Worm (Caenorhabditis elegans) whole organism, L4 larva: ENCODE results near the gene aff-1.

ENCODE experiments used
- D1046.2 ChIP-seq: fragments of 200-800 bp; sonication (Bioruptor generic); IDR thresholded peaks from 2 replicates; pipeline ENCODE4 v1.3.6; 2022; ENCODE audit warnings: missing genetic modification characterization, missing compliant biosample characterization
- F26F4.8 ChIP-seq: fragments of 200-800 bp; sonication (Bioruptor generic); conservative IDR thresholded peaks from 2 replicates; pipeline ENCODE4 v1.3.6; 2022; ENCODE audit warnings: missing genetic modification characterization, missing compliant biosample characterization
- F44E2.7 ChIP-seq: fragments of 200-800 bp; sonication (Bioruptor generic); IDR thresholded peaks from 2 replicates; pipeline ENCODE4 v2.1.2; 2022; ENCODE audit warnings: missing genetic modification characterization, missing compliant biosample characterization
- F49E8.2 ChIP-seq: sonication (generic microtip); optimal IDR thresholded peaks from 2 replicates; lab custom pipeline; 2016; ENCODE audit warnings: missing compliant biosample characterization, mild to moderate bottlenecking, missing genetic modification characterization, borderline replicate concordance
- Y75B8A.6 ChIP-seq: fragments of 200-800 bp; sonication (Bioruptor generic); IDR thresholded peaks from 2 replicates; pipeline ENCODE4 v1.3.6; 2022; ENCODE audit warnings: missing genetic modification reagents, missing genetic modification characterization, missing compliant biosample characterization
- ZK337.2 ChIP-seq: fragments of 200-800 bp; sonication (Bioruptor generic); IDR thresholded peaks from 2 replicates; pipeline ENCODE4 v1.3.6; 2022; ENCODE audit warnings: missing genetic modification reagents, missing genetic modification characterization, missing compliant biosample characterization
- aha-1 ChIP-seq: fragments of 150-350 bp; peaks from one replicate; lab custom pipeline; 2014; ENCODE audit warnings: missing biosample characterization, missing genetic modification characterization
- aly-2 ChIP-seq: sonication (generic microtip); optimal IDR thresholded peaks from 2 replicates; lab custom pipeline; 2018; ENCODE audit warnings: missing biosample characterization, missing genetic modification characterization
- ama-1 ChIP-seq: fragments of 150-350 bp; optimal IDR thresholded peaks from 2 replicates; lab custom pipeline; 2014; ENCODE audit warnings: inconsistent platforms, mixed read lengths
- arid-1 ChIP-seq: fragments of 200-800 bp; sonication (Bioruptor generic); conservative IDR thresholded peaks from 2 replicates; pipeline ENCODE4 v1.3.6; 2022; ENCODE audit warnings: missing genetic modification reagents, missing genetic modification characterization, missing compliant biosample characterization
- ceh-20 ChIP-seq: fragments of 200-800 bp; sonication (Bioruptor generic); IDR thresholded peaks from 2 replicates; pipeline ENCODE4 v1.3.6; 2022; ENCODE audit warnings: missing genetic modification reagents, missing genetic modification characterization, missing compliant biosample characterization
- ceh-32 ChIP-seq: sonication (generic microtip); optimal IDR thresholded peaks from 2 replicates; lab custom pipeline; 2016; ENCODE audit warnings: mild to moderate bottlenecking, missing genetic modification characterization, missing compliant biosample characterization; ENCODE audit not compliant: poor library complexity
- ceh-62 ChIP-seq: sonication (generic microtip); optimal IDR thresholded peaks from 2 replicates; lab custom pipeline; 2017; ENCODE audit warnings: missing biosample characterization, missing genetic modification characterization
- cey-2 ChIP-seq: sonication (generic microtip); optimal IDR thresholded peaks from 3 replicates; lab custom pipeline; 2017; ENCODE audit warnings: missing genetic modification characterization, mild to moderate bottlenecking, missing compliant biosample characterization, antibody characterized with exemption, borderline replicate concordance; ENCODE audit not compliant: insufficient read depth
- daf-16 ChIP-seq, 3 experiments: sonication (generic microtip); optimal IDR thresholded peaks; 2 replicates each; lab custom pipeline; 2016 to 2017; ENCODE audit warnings: missing genetic modification characterization in 3 of 3, missing genetic modification reagents in 3 of 3, mild to moderate bottlenecking in 2 of 3, missing compliant biosample characterization in 2 of 3, missing biosample characterization in 1 of 3, moderate library complexity in 1 of 3
- dmd-9 ChIP-seq: fragments of 200-800 bp; sonication (Bioruptor generic); IDR thresholded peaks from 2 replicates; pipeline ENCODE4 v1.3.6; 2022; ENCODE audit warnings: missing genetic modification reagents, missing genetic modification characterization, missing compliant biosample characterization
- dpl-1 ChIP-seq: fragments of 150-350 bp; optimal IDR thresholded peaks from 2 replicates; lab custom pipeline; 2014; ENCODE audit warnings: missing biosample characterization, missing genetic modification reagents, missing genetic modification characterization
- dve-1 ChIP-seq: sonication (generic microtip); optimal IDR thresholded peaks from 2 replicates; lab custom pipeline; 2017; ENCODE audit warnings: antibody characterized with exemption, mild to moderate bottlenecking, missing genetic modification characterization, missing compliant biosample characterization; ENCODE audit not compliant: insufficient read depth
- fkh-10 ChIP-seq: fragments of 150-350 bp; optimal IDR thresholded peaks from 2 replicates; lab custom pipeline; 2014; ENCODE audit warnings: missing biosample characterization, missing genetic modification reagents, missing genetic modification characterization
- hif-1 ChIP-seq, 2 experiments: sonication (generic microtip); optimal IDR thresholded peaks; 2 replicates each; lab custom pipeline; 2016 to 2017; ENCODE audit warnings: missing compliant biosample characterization in 2 of 2, missing genetic modification characterization in 2 of 2, missing genetic modification reagents in 2 of 2, missing genotype in 2 of 2, mild to moderate bottlenecking in 1 of 2
- jun-1 ChIP-seq: fragments of 150-350 bp; optimal IDR thresholded peaks from 2 replicates; lab custom pipeline; 2014; ENCODE audit warnings: missing biosample characterization, missing genetic modification reagents, missing genetic modification characterization
- lim-7 ChIP-seq: fragments of 200-800 bp; sonication (Bioruptor generic); IDR thresholded peaks from 2 replicates; pipeline ENCODE4 v1.3.6; 2022; ENCODE audit warnings: missing genetic modification characterization, missing compliant biosample characterization
- lin-13 ChIP-seq: fragments of 150-350 bp; optimal IDR thresholded peaks from 2 replicates; lab custom pipeline; 2014; ENCODE audit warnings: missing biosample characterization, missing genetic modification reagents, missing genetic modification characterization
- lin-15B ChIP-seq: fragments of 150-350 bp; sonication (generic microtip); optimal IDR thresholded peaks from 3 replicates; lab custom pipeline; 2014; ENCODE audit warnings: missing biosample characterization, missing genetic modification characterization
- lin-38 ChIP-seq: fragments of 200-800 bp; sonication (Bioruptor generic); IDR thresholded peaks from 2 replicates; pipeline ENCODE4 v1.3.6; 2022; ENCODE audit warnings: missing genetic modification reagents, missing genetic modification characterization, missing compliant biosample characterization
- lir-3 ChIP-seq: sonication (generic microtip); optimal IDR thresholded peaks from 2 replicates; lab custom pipeline; 2016; ENCODE audit warnings: mild to moderate bottlenecking, missing genetic modification characterization, missing compliant biosample characterization
- madf-5 ChIP-seq, 2 experiments: fragments of 200-800 bp; sonication (Bioruptor generic); IDR thresholded peaks; 2 replicates each; pipeline ENCODE4 v1.3.6; 2022; ENCODE audit warnings: missing compliant biosample characterization in 2 of 2, missing genetic modification characterization in 2 of 2
- madf-9 ChIP-seq: fragments of 200-800 bp; sonication (Bioruptor generic); conservative IDR thresholded peaks from 2 replicates; pipeline ENCODE4 v1.3.6; 2022; ENCODE audit warnings: missing genetic modification reagents, missing genetic modification characterization, missing compliant biosample characterization
- mdl-1 ChIP-seq, 2 experiments: fragments of 150-350 bp in 1 of 2; sonication (generic microtip) in 1 of 2; optimal IDR thresholded peaks; 2 replicates each; lab custom pipeline; 2014 to 2017; ENCODE audit warnings: missing biosample characterization in 2 of 2, missing genetic modification characterization in 2 of 2
- mdt-29 ChIP-seq: fragments of 200-800 bp; sonication (Bioruptor generic); IDR thresholded peaks from 2 replicates; pipeline ENCODE4 v1.3.6; 2022; ENCODE audit warnings: missing genetic modification reagents, missing genetic modification characterization, missing compliant biosample characterization
- mes-2 ChIP-seq: sonication (generic microtip); optimal IDR thresholded peaks from 2 replicates; lab custom pipeline; 2016; ENCODE audit warnings: missing genotype, mild to moderate bottlenecking, missing genetic modification characterization, missing compliant biosample characterization; ENCODE audit not compliant: poor library complexity, severe bottlenecking
- nhr-10 ChIP-seq: fragments of 150-350 bp; optimal IDR thresholded peaks from 2 replicates; lab custom pipeline; 2014; ENCODE audit warnings: missing biosample characterization, missing genetic modification characterization
- nhr-111 ChIP-seq: fragments of 200-800 bp; sonication (Bioruptor generic); optimal IDR thresholded peaks from 2 replicates; lab custom pipeline; 2018; ENCODE audit warnings: mild to moderate bottlenecking, missing genetic modification characterization, missing compliant biosample characterization
- nhr-25 ChIP-seq: sonication (generic microtip); optimal IDR thresholded peaks from 2 replicates; lab custom pipeline; 2017; ENCODE audit warnings: missing genetic modification characterization, mild to moderate bottlenecking, missing compliant biosample characterization, antibody characterized with exemption, moderate library complexity, borderline replicate concordance; ENCODE audit not compliant: insufficient read depth
- nhr-28 ChIP-seq: fragments of 150-350 bp; optimal IDR thresholded peaks from 2 replicates; lab custom pipeline; 2014; ENCODE audit warnings: missing biosample characterization, missing genetic modification characterization
- nhr-41 ChIP-seq: fragments of 200-800 bp; sonication (Bioruptor generic); IDR thresholded peaks from 2 replicates; pipeline ENCODE4 v1.3.6; 2022; ENCODE audit warnings: missing genetic modification reagents, missing genetic modification characterization, missing compliant biosample characterization
- nhr-48 ChIP-seq: sonication (generic microtip); optimal IDR thresholded peaks from 2 replicates; lab custom pipeline; 2016; ENCODE audit warnings: mild to moderate bottlenecking, missing genetic modification characterization, missing compliant biosample characterization
- nhr-6 ChIP-seq: fragments of 150-350 bp; optimal IDR thresholded peaks from 2 replicates; lab custom pipeline; 2014; ENCODE audit warnings: missing biosample characterization, missing genetic modification characterization
- nhr-76 ChIP-seq: fragments of 150-350 bp; optimal IDR thresholded peaks from 2 replicates; lab custom pipeline; 2014; ENCODE audit warnings: missing biosample characterization, missing genetic modification characterization
- nhr-77 ChIP-seq: fragments of 150-350 bp; optimal IDR thresholded peaks from 2 replicates; lab custom pipeline; 2014; ENCODE audit warnings: missing biosample characterization, missing genetic modification characterization
- saeg-2 ChIP-seq: fragments of 200-800 bp; sonication (Bioruptor generic); IDR thresholded peaks from 2 replicates; pipeline ENCODE4 v1.3.6; 2022; ENCODE audit warnings: missing genetic modification reagents, missing genetic modification characterization, missing compliant biosample characterization
- sdz-12 ChIP-seq: fragments of 200-800 bp; sonication (Bioruptor generic); optimal IDR thresholded peaks from 2 replicates; lab custom pipeline; 2018; ENCODE audit warnings: mild to moderate bottlenecking, missing genetic modification characterization, missing compliant biosample characterization
- unc-62 ChIP-seq, 3 experiments: fragments of 150-350 bp in 1 of 3; sonication (generic microtip); optimal IDR thresholded peaks in 2 of 3; peaks in 1 of 3; 1 replicate in 1 of 3; 2 replicates in 2 of 3; lab custom pipeline; 2014 to 2017; ENCODE audit warnings: missing biosample characterization in 3 of 3, missing genetic modification characterization in 3 of 3, missing genetic modification reagents in 3 of 3, missing genotype in 1 of 3
- vab-7 ChIP-seq: fragments of 200-800 bp; sonication (Bioruptor generic); IDR thresholded peaks from 2 replicates; pipeline ENCODE4 v1.3.6; 2022; ENCODE audit warnings: missing genetic modification reagents, missing genetic modification characterization, missing compliant biosample characterization
- zag-1 ChIP-seq: fragments of 150-350 bp; optimal IDR thresholded peaks from 2 replicates; lab custom pipeline; 2014; ENCODE audit warnings: missing biosample characterization, missing genetic modification characterization
- zfp-2 ChIP-seq: sonication (generic microtip); optimal IDR thresholded peaks from 2 replicates; lab custom pipeline; 2016; ENCODE audit warnings: mild to moderate bottlenecking, missing genetic modification characterization, missing compliant biosample characterization
- zip-2 ChIP-seq: fragments of 150-350 bp; optimal IDR thresholded peaks from 2 replicates; lab custom pipeline; 2014; ENCODE audit warnings: missing biosample characterization, missing genetic modification characterization
- ztf-11 ChIP-seq: fragments of 150-350 bp; optimal IDR thresholded peaks from 2 replicates; lab custom pipeline; 2014; ENCODE audit warnings: missing biosample characterization, missing genetic modification characterization

Gene aff-1

DNA sequence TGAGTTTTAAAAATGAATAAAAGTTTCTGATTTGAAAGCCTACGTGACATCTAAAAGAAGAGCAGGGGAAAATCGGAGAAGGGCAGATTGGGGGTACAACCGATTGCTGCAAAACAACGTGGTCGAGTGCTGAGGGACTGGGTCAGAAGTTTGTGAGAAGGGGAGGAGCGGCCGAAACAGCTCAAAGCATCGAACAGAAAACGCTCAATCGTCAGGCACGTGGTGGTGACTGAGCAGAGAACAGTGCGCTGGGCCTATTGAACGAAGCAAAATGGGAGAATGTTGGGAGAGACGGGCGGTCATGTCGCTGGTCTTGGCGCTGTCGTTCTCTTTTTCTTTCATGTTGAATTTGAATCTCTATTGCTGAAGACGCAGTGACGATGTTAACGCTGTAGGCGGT is 27.6 kb upstream of the aff-1 start (continued):
- peak; percentile 56 for TF ChIP-seq lin-13 (GFP tag; lab: Kevin White, UChicago)
- no peak for TF ChIP-seq ceh-32 (tag; lab: Kevin White, UChicago)
- TF ChIP-seq ztf-11 (tag; lab: Kevin White, UChicago), result no peak
- TF ChIP-seq zip-2 (tag; lab: Kevin White, UChicago), result no peak
- TF ChIP-seq lin-38, result peak; percentile 17; the same call in 1 of the 2 replicates
- TF ChIP-seq lin-15B (tag; lab: Kevin White, UChicago), result no peak
- TF ChIP-seq F26F4.8 (GFP tag; lab: Robert Waterston, UW), result no peak
- no peak for TF ChIP-seq nhr-76
- no peak for TF ChIP-seq nhr-111 (GFP tag; lab: Kevin White, UChicago)
- peak in 1 of 2 experiments; percentile 17 for TF ChIP-seq daf-16 (GFP tag; optimal IDR thresholded peaks at IDR 0.05; lab: Kevin White, UChicago)
- peak; percentile 26 for TF ChIP-seq daf-16 (tag; optimal IDR thresholded peaks at IDR 0.05; lab: Kevin White, UChicago)
- TF ChIP-seq dve-1 (tag; lab: Kevin White, UChicago), result peak; percentile 70
- no peak for TF ChIP-seq lir-3 (tag; lab: Kevin White, UChicago)
- no peak for TF ChIP-seq zag-1 (tag; lab: Kevin White, UChicago)
- TF ChIP-seq nhr-48 (tag; lab: Kevin White, UChicago), result peak; percentile 53
- peak; percentile 86 for TF ChIP-seq nhr-28 (tag; lab: Kevin White, UChicago)
- TF ChIP-seq nhr-6 (tag; lab: Kevin White, UChicago), result no peak
- peak; percentile 67 for TF ChIP-seq nhr-77 (tag; lab: Kevin White, UChicago)
- TF ChIP-seq madf-5 (GFP tag; IDR thresholded peaks at IDR 0.05; lab: Robert Waterston, UW), result no peak
- TF ChIP-seq dmd-9 (GFP tag; lab: Robert Waterston, UW), result 0 out of 2 replicates have a peak, but pooled peaks have one; percentile 27
- no peak for TF ChIP-seq D1046.2
- no peak for TF ChIP-seq arid-1 (GFP tag; lab: Robert Waterston, UW)
- peak; percentile 31 for TF ChIP-seq mes-2
- TF ChIP-seq saeg-2 (GFP tag; lab: Robert Waterston, UW), result no peak

DNA sequence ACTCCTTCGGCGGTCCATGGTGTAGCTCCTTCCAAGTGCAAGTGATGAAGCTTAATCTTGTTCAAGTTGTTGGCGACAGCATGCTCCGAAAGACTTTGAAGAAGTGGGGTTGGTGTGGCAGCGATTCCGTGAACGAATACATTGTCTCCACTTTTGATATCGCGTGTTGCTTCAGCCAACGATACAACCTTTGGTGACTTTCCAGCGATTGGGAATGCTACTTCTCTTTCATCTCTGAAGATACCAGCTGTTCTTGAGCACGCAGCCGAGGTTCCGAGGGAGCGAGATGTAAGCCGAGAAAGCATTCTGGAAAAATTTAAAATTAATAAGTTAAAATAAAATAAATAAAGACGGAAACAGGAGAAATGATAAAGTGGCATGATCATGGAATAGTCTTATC is 26.5 kb upstream of the aff-1 start, which contains the start of gene acer-1:
Gene acer-1, minus strand, starts transcription at position 306 of the 400 bp plus-strand sequence.
- no peak for TF ChIP-seq lin-38
- no peak for TF ChIP-seq jun-1
- no peak for TF ChIP-seq ceh-20
- TF ChIP-seq mes-2, result no peak
- TF ChIP-seq ama-1 (lab: Kevin White, UChicago), result peak; percentile 81
- TF ChIP-seq lim-7 (GFP tag; lab: Robert Waterston, UW), result no peak
- no peak for TF ChIP-seq dpl-1 (GFP tag; lab: Kevin White, UChicago)
- no peak for TF ChIP-seq vab-7 (GFP tag; lab: Robert Waterston, UW)
- no peak for TF ChIP-seq D1046.2
- no peak for TF ChIP-seq ceh-62 (tag; lab: Kevin White, UChicago)
- no peak for TF ChIP-seq ceh-32 (tag; lab: Kevin White, UChicago)
- no peak for TF ChIP-seq nhr-10 (tag; lab: Kevin White, UChicago)
- TF ChIP-seq mdt-29, result no peak; the same call in 1 of the 2 replicates
- no peak for TF ChIP-seq F49E8.2
- TF ChIP-seq hif-1 (tag; optimal IDR thresholded peaks at IDR 0.05; lab: Kevin White, UChicago), result no peak
- TF ChIP-seq unc-62 (GFP tag; optimal IDR thresholded peaks at IDR 0.05 in 1 of 2; lab: Kevin White, UChicago), result peak in 1 of 2 experiments; percentile 29
- no peak for TF ChIP-seq unc-62 (tag; optimal IDR thresholded peaks at IDR 0.05; lab: Kevin White, UChicago)
- TF ChIP-seq ZK337.2 (GFP tag; lab: Robert Waterston, UW), result no peak
- TF ChIP-seq zfp-2 (tag; lab: Kevin White, UChicago), result no peak
- TF ChIP-seq aha-1 (tag; lab: Kevin White, UChicago), result no peak
- no peak for TF ChIP-seq ztf-11 (tag; lab: Kevin White, UChicago)
- no peak for TF ChIP-seq aly-2 (tag; lab: Kevin White, UChicago)
- no peak for TF ChIP-seq dmd-9 (GFP tag; lab: Robert Waterston, UW)
- TF ChIP-seq fkh-10 (GFP tag; lab: Kevin White, UChicago), result no peak
- no peak for TF ChIP-seq nhr-41 (GFP tag; lab: Robert Waterston, UW)
- TF ChIP-seq lin-13 (GFP tag; lab: Kevin White, UChicago), result no peak
- peak; percentile 79 for TF ChIP-seq sdz-12 (GFP tag; lab: Kevin White, UChicago)
- TF ChIP-seq cey-2 (tag; lab: Kevin White, UChicago), result no peak
- no peak for TF ChIP-seq mdl-1 (tag; optimal IDR thresholded peaks at IDR 0.05; lab: Kevin White, UChicago)
- 0 out of 2 replicates have a peak, but pooled peaks have one; percentile 6 for TF ChIP-seq Y75B8A.6 (GFP tag; lab: Robert Waterston, UW)
- no peak for TF ChIP-seq F44E2.7 (GFP tag; lab: Robert Waterston, UW)
- TF ChIP-seq nhr-25 (tag; lab: Kevin White, UChicago), result no peak
- peak; percentile 22; the same call in 1 of the 2 replicates for TF ChIP-seq madf-9
